Fruit fly (Drosophila melanogaster) whole organism, adult: ENCODE measurements around the gene CG2224.

ENCODE experiments used
- cnc ChIP-seq, 2 experiments: fragments of >200 bp; optimal IDR thresholded peaks; 2 replicates each; lab custom pipeline; 2017
- ovo ChIP-seq: fragments of 200-800 bp; sonication (Bioruptor generic); optimal IDR thresholded peaks from 2 replicates; lab custom pipeline; 2016; ENCODE audit warnings: missing biosample characterization, missing genetic modification characterization

DNA sequence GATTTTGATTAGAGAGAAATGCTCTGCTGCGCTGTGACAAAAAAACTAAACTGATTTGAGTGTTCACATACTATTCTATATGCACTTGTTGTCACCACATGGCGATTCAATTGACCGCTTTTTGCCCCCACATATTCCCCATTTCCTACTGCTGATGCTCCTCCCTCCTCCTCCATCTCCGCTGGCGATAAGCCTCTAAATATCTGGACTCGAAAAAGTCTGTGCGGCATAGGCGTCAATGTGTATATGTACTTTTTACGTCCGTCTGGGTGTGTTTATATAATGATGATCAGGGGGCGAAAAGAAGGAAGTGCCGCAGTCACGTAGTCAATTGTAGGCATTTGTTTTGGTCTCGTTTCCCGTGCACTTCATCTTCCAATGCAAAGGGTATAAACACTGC lies 7.4 kb upstream of the CG2224 start:
- no peak for TF ChIP-seq cnc (optimal IDR thresholded peaks at IDR 0.05; lab: Kevin White, UChicago)
- TF ChIP-seq ovo: no peak
